Fruit fly (Drosophila melanogaster): ENCODE data around the gene CG3473.

DNA sequence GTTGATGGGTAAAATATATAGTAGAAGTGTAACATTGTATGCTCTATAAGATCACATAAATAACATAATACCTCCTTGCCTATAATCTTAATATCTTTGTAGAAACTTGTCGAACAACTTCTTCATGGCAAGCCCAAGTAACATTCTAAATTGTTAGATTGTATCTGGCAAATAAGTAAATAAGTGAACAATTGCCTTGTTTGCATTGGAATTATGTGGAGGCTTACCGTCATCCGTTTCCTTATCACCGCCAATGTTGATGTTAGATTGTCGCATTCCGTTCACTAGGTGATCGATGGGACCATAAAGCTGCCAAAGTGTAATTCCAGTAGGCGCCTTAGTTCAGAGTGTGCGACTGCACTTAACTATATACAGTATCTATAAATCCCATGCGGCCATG is 6.7 kb downstream of the CG3473 start:
- no peak for TF ChIP-seq CTCF (optimal IDR thresholded peaks at IDR 0.05)
- TF ChIP-seq CG8478 (optimal IDR thresholded peaks at IDR 0.05), result no peak
